Worm (Caenorhabditis elegans) whole organism, L1 larva: ENCODE data around the gene F42G2.5.

Source experiments
- F16B12.6 ChIP-seq: fragments of 150-350 bp; optimal IDR thresholded peaks from 2 replicates; lab custom pipeline; 2014; ENCODE audit warnings: missing biosample characterization, missing genetic modification characterization
- Y116A8C.19 ChIP-seq: sonication (generic microtip); optimal IDR thresholded peaks from 2 replicates; lab custom pipeline; 2016; ENCODE audit warnings: missing compliant biosample characterization, missing genetic modification characterization, borderline replicate concordance
- alr-1 ChIP-seq: fragments of 200-800 bp; sonication (Bioruptor generic); optimal IDR thresholded peaks from 2 replicates; lab custom pipeline; 2018; ENCODE audit warnings: borderline replicate concordance, mild to moderate bottlenecking, missing genetic modification characterization, missing compliant biosample characterization
- ama-1 ChIP-seq: fragments of 150-350 bp; optimal IDR thresholded peaks from 2 replicates; lab custom pipeline; 2014
- blmp-1 ChIP-seq: fragments of 150-350 bp; optimal IDR thresholded peaks from 2 replicates; lab custom pipeline; 2014; ENCODE audit warnings: missing biosample characterization, missing genetic modification characterization
- ceh-63 ChIP-seq: fragments of 200-800 bp; sonication (Bioruptor generic); optimal IDR thresholded peaks from 2 replicates; lab custom pipeline; 2018; ENCODE audit warnings: mild to moderate bottlenecking, missing genetic modification characterization, missing compliant biosample characterization
- ceh-8 ChIP-seq: fragments of 200-800 bp; sonication (Bioruptor generic); optimal IDR thresholded peaks from 2 replicates; lab custom pipeline; 2018; ENCODE audit warnings: mild to moderate bottlenecking, missing genetic modification characterization, moderate library complexity, missing compliant biosample characterization
- ceh-82 ChIP-seq, 3 experiments: fragments of 150-350 bp in 1 of 3; sonication (generic microtip) in 2 of 3; optimal IDR thresholded peaks; 2 replicates each; lab custom pipeline; 2014 to 2017; ENCODE audit warnings: missing biosample characterization in 3 of 3, missing genetic modification characterization in 3 of 3
- ces-1 ChIP-seq: fragments of 150-350 bp; optimal IDR thresholded peaks from 2 replicates; lab custom pipeline; 2014; ENCODE audit warnings: missing biosample characterization, missing genetic modification reagents, missing genetic modification characterization
- dsc-1 ChIP-seq: sonication (generic microtip); optimal IDR thresholded peaks from 2 replicates; lab custom pipeline; 2016; ENCODE audit warnings: mild to moderate bottlenecking, missing genetic modification characterization, missing compliant biosample characterization
- efl-1 ChIP-seq, 4 experiments: fragments of 150-350 bp; optimal IDR thresholded peaks in 3 of 4; peaks in 1 of 4; 1 replicate in 1 of 4; 2 replicates in 3 of 4; lab custom pipeline; 2014; ENCODE audit warnings: missing biosample characterization in 2 of 4, missing genetic modification characterization in 2 of 4, missing genetic modification reagents in 2 of 4
- elt-2 ChIP-seq: sonication (generic microtip); optimal IDR thresholded peaks from 2 replicates; lab custom pipeline; 2016; ENCODE audit warnings: missing genetic modification characterization, mild to moderate bottlenecking, inconsistent platforms, missing compliant biosample characterization, missing genetic modification reagents
- elt-3 ChIP-seq, 6 experiments: fragments of 150-350 bp in 1 of 6; sonication (generic microtip); optimal IDR thresholded peaks; 2 replicates each; lab custom pipeline; 2017 to 2018; ENCODE audit warnings: missing biosample characterization in 6 of 6, missing genetic modification characterization in 6 of 6, inconsistent platforms in 1 of 6
- ets-5 ChIP-seq: fragments of 200-800 bp; sonication (Bioruptor generic); IDR thresholded peaks from 2 replicates; pipeline ENCODE4 v1.3.6; 2022; ENCODE audit warnings: missing genetic modification characterization, missing compliant biosample characterization
- fkh-4 ChIP-seq: sonication (generic microtip); optimal IDR thresholded peaks from 2 replicates; lab custom pipeline; 2016; ENCODE audit warnings: missing compliant biosample characterization, missing genetic modification characterization, borderline replicate concordance
- fkh-8 ChIP-seq: sonication (generic microtip); optimal IDR thresholded peaks from 2 replicates; lab custom pipeline; 2016; ENCODE audit warnings: mild to moderate bottlenecking, missing genetic modification characterization, missing compliant biosample characterization
- fos-1 ChIP-seq: fragments of 150-350 bp; optimal IDR thresholded peaks from 2 replicates; lab custom pipeline; 2014; ENCODE audit warnings: missing biosample characterization, missing genetic modification characterization
- isw-1 ChIP-seq: fragments of 200-800 bp; sonication (Bioruptor generic); IDR thresholded peaks from 2 replicates; pipeline ENCODE4 v1.3.6; 2022; ENCODE audit warnings: missing genetic modification characterization, missing compliant biosample characterization
- lin-14 ChIP-seq: fragments of 200-800 bp; sonication (Bioruptor generic); optimal IDR thresholded peaks from 2 replicates; lab custom pipeline; 2018; ENCODE audit warnings: mild to moderate bottlenecking, missing genetic modification characterization, moderate library complexity, missing compliant biosample characterization
- lin-15B ChIP-seq: fragments of 150-350 bp; sonication (generic microtip); optimal IDR thresholded peaks from 3 replicates; lab custom pipeline; 2014; ENCODE audit warnings: missing biosample characterization, missing genetic modification characterization
- lin-35 ChIP-seq, 2 experiments: fragments of 150-350 bp; optimal IDR thresholded peaks; 2 replicates each; lab custom pipeline; 2014; ENCODE audit warnings: missing biosample characterization in 2 of 2, missing genetic modification characterization in 2 of 2, missing genetic modification reagents in 2 of 2
- lin-39 ChIP-seq: fragments of 150-350 bp; optimal IDR thresholded peaks from 2 replicates; lab custom pipeline; 2014; ENCODE audit warnings: missing biosample characterization, missing genetic modification reagents, missing genetic modification characterization
- lir-3 ChIP-seq: sonication (generic microtip); optimal IDR thresholded peaks from 2 replicates; lab custom pipeline; 2016; ENCODE audit warnings: mild to moderate bottlenecking, missing genetic modification characterization, moderate library complexity, missing compliant biosample characterization; ENCODE audit not compliant: poor library complexity
- lsy-2 ChIP-seq, 2 experiments: fragments of 150-350 bp; optimal IDR thresholded peaks; 2 replicates each; lab custom pipeline; 2014; ENCODE audit warnings: missing biosample characterization in 2 of 2, missing genetic modification characterization in 2 of 2
- mdl-1 ChIP-seq, 2 experiments: fragments of 150-350 bp; optimal IDR thresholded peaks; 2 replicates each; lab custom pipeline; 2014 to 2017; ENCODE audit warnings: missing biosample characterization in 2 of 2, missing genetic modification characterization in 2 of 2, inconsistent platforms in 1 of 2
- nhr-12 ChIP-seq: sonication (generic microtip); optimal IDR thresholded peaks from 2 replicates; lab custom pipeline; 2017; ENCODE audit warnings: missing biosample characterization, missing genetic modification characterization
- nhr-19 ChIP-seq: fragments of 200-800 bp; sonication (Bioruptor generic); conservative IDR thresholded peaks from 2 replicates; pipeline ENCODE4 v1.3.6; 2022; ENCODE audit warnings: missing genetic modification characterization, missing compliant biosample characterization
- nhr-20 ChIP-seq: sonication (generic microtip); optimal IDR thresholded peaks from 2 replicates; lab custom pipeline; 2016; ENCODE audit warnings: mild to moderate bottlenecking, missing genetic modification characterization, missing compliant biosample characterization
- nhr-237 ChIP-seq: fragments of 150-350 bp; optimal IDR thresholded peaks from 2 replicates; lab custom pipeline; 2014; ENCODE audit warnings: missing biosample characterization, missing genetic modification characterization
- nhr-28 ChIP-seq: fragments of 150-350 bp; optimal IDR thresholded peaks from 2 replicates; lab custom pipeline; 2014; ENCODE audit warnings: missing biosample characterization, missing genetic modification characterization
- nhr-47 ChIP-seq: sonication (generic microtip); optimal IDR thresholded peaks from 2 replicates; lab custom pipeline; 2016; ENCODE audit warnings: mild to moderate bottlenecking, missing genetic modification characterization, moderate library complexity, missing compliant biosample characterization
- nhr-71 ChIP-seq: sonication (generic microtip); optimal IDR thresholded peaks from 2 replicates; lab custom pipeline; 2016; ENCODE audit warnings: mild to moderate bottlenecking, missing genetic modification characterization, moderate library complexity, missing compliant biosample characterization
- nhr-77 ChIP-seq: fragments of 150-350 bp; optimal IDR thresholded peaks from 2 replicates; lab custom pipeline; 2014; ENCODE audit warnings: missing biosample characterization, missing genetic modification characterization
- nhr-85 ChIP-seq: sonication (generic microtip); peaks from one replicate; lab custom pipeline; 2016; ENCODE audit warnings: missing genetic modification characterization, inconsistent platforms, missing compliant biosample characterization
- pag-3 ChIP-seq: sonication (generic microtip); optimal IDR thresholded peaks from 2 replicates; lab custom pipeline; 2017; ENCODE audit warnings: missing genetic modification characterization, mild to moderate bottlenecking, missing compliant biosample characterization, antibody characterized with exemption, borderline replicate concordance; ENCODE audit not compliant: insufficient read depth
- pqm-1 ChIP-seq: sonication (generic microtip); optimal IDR thresholded peaks from 3 replicates; lab custom pipeline; 2017; ENCODE audit warnings: missing biosample characterization, missing genetic modification characterization
- rnt-1 ChIP-seq: sonication (generic microtip); optimal IDR thresholded peaks from 2 replicates; lab custom pipeline; 2016; ENCODE audit warnings: mild to moderate bottlenecking, missing genetic modification characterization, moderate library complexity, missing compliant biosample characterization
- snpc-4 ChIP-seq: fragments of 150-350 bp; optimal IDR thresholded peaks from 2 replicates; lab custom pipeline; 2014; ENCODE audit warnings: missing biosample characterization, missing genetic modification characterization
- sup-37 ChIP-seq: fragments of 200-800 bp; sonication (Bioruptor generic); optimal IDR thresholded peaks from 2 replicates; lab custom pipeline; 2018; ENCODE audit warnings: mild to moderate bottlenecking, missing genetic modification characterization, missing compliant biosample characterization
- tbx-2 ChIP-seq: sonication (generic microtip); optimal IDR thresholded peaks from 2 replicates; lab custom pipeline; 2016; ENCODE audit warnings: missing genetic modification characterization, missing compliant biosample characterization
- unc-62 ChIP-seq: fragments of 150-350 bp; optimal IDR thresholded peaks from 2 replicates; lab custom pipeline; 2014; ENCODE audit warnings: missing biosample characterization, missing genetic modification reagents, missing genetic modification characterization
- unc-98 ChIP-seq: fragments of 200-800 bp; sonication (Bioruptor generic); IDR thresholded peaks from 2 replicates; pipeline ENCODE4 v1.3.6; 2022; ENCODE audit warnings: missing genetic modification characterization, missing compliant biosample characterization
- zag-1 ChIP-seq: fragments of 150-350 bp; optimal IDR thresholded peaks from 2 replicates; lab custom pipeline; 2014; ENCODE audit warnings: missing biosample characterization, missing genetic modification characterization
- zip-4 ChIP-seq: fragments of 200-800 bp; sonication (Bioruptor generic); optimal IDR thresholded peaks from 2 replicates; lab custom pipeline; 2018; ENCODE audit warnings: mild to moderate bottlenecking, missing genetic modification characterization, moderate library complexity, missing compliant biosample characterization

F42G2.5 gene

ce11 chrII:2395864-2396263 lies 21.9 kb downstream of the F42G2.5 start, which contains the start of gene F16G10.13:
F16G10.13 (minus strand) TSS chrII:2395964.
- TF ChIP-seq efl-1 (optimal IDR thresholded peaks at IDR 0.05; lab: Kevin White, UChicago) (no peak), efl-1 (GFP tag; optimal IDR thresholded peaks at IDR 0.05 in 1 of 2; lab: Kevin White, UChicago) (no peak), sup-37 (GFP tag; lab: Kevin White, UChicago) (no peak), pqm-1 (no peak), lin-15B (tag; lab: Kevin White, UChicago) (no peak), dsc-1 (no peak), zag-1 (no peak), ama-1 (no peak)

- TF ChIP-seq alr-1: no peak
- no peak for TF ChIP-seq lin-14 (GFP tag; lab: Kevin White, UChicago)
- no peak for TF ChIP-seq fkh-8 (tag; lab: Kevin White, UChicago)
- no peak for TF ChIP-seq pag-3
- no peak for TF ChIP-seq F16B12.6
- no peak for TF ChIP-seq rnt-1 (tag; lab: Kevin White, UChicago)
- TF ChIP-seq nhr-85 (tag; lab: Kevin White, UChicago): no peak
- no peak for TF ChIP-seq ets-5
- no peak for TF ChIP-seq unc-62
- TF ChIP-seq, all 84 proteins: peak for 0
These were observed 24.0 kb downstream of the F42G2.5 start, which contains the start of gene F16G10.11 for ce11 chrII:2393821-2394220. F16G10.11 (minus strand) TSS chrII:2393921.

- TF ChIP-seq alr-1 (no peak), lin-39 (tag; lab: Kevin White, UChicago) (no peak), mdl-1 (tag; optimal IDR thresholded peaks at IDR 0.05; lab: Kevin White, UChicago) (no peak), lir-3 (tag; lab: Kevin White, UChicago) (no peak), nhr-71 (tag; lab: Kevin White, UChicago) (no peak), lsy-2 (tag; optimal IDR thresholded peaks at IDR 0.05; lab: Kevin White, UChicago) (no peak), zip-4 (GFP tag; lab: Kevin White, UChicago) (no peak), ceh-8 (GFP tag; lab: Kevin White, UChicago) (no peak), nhr-20 (no peak), F16B12.6 (no peak), blmp-1 (tag; lab: Kevin White, UChicago) (no peak), isw-1 (GFP tag; lab: Robert Waterston, UW) (no peak), unc-98 (GFP tag; lab: Robert Waterston, UW) (no peak), elt-3 (tag; optimal IDR thresholded peaks at IDR 0.05; lab: Kevin White, UChicago) (no peak), lin-14 (GFP tag; lab: Kevin White, UChicago) (no peak), fkh-4 (tag; lab: Kevin White, UChicago) (no peak), fos-1 (tag; lab: Kevin White, UChicago) (no peak)
These were observed 26.9 kb downstream of the F42G2.5 start, which contains the start of gene F16G10.10 for ce11 chrII:2390884-2391283. F16G10.10 (minus strand) TSS chrII:2390984.

ce11 chrII:2385495-2385894 lies 32.3 kb downstream of the F42G2.5 start, which contains the start of gene F16G10.9:
F16G10.9 (minus strand) TSS chrII:2385595.
- TF ChIP-seq alr-1: no peak
- no peak for TF ChIP-seq lin-35 (GFP tag; optimal IDR thresholded peaks at IDR 0.05; lab: Kevin White, UChicago)
- no peak for TF ChIP-seq tbx-2 (tag; lab: Kevin White, UChicago)
- TF ChIP-seq nhr-47 (tag; lab: Kevin White, UChicago): no peak
- TF ChIP-seq blmp-1 (tag; lab: Kevin White, UChicago): no peak
- TF ChIP-seq Y116A8C.19 (tag; lab: Kevin White, UChicago): no peak
- TF ChIP-seq nhr-77: no peak
- no peak for TF ChIP-seq ceh-82 (tag; optimal IDR thresholded peaks at IDR 0.05; lab: Kevin White, UChicago)
- no peak for TF ChIP-seq unc-62
- TF ChIP-seq snpc-4 (tag; lab: Kevin White, UChicago): no peak
- no peak for TF ChIP-seq nhr-12 (tag; lab: Kevin White, UChicago)
- TF ChIP-seq ces-1 (GFP tag; lab: Kevin White, UChicago): no peak
- TF ChIP-seq elt-2 (tag; lab: Kevin White, UChicago): no peak
- TF ChIP-seq zip-4 (GFP tag; lab: Kevin White, UChicago): no peak
- TF ChIP-seq ceh-63 (GFP tag; lab: Kevin White, UChicago): no peak
- TF ChIP-seq mdl-1 (tag; optimal IDR thresholded peaks at IDR 0.05; lab: Kevin White, UChicago): no peak
- TF ChIP-seq nhr-237: no peak
- no peak for TF ChIP-seq nhr-28 (tag; lab: Kevin White, UChicago)
- no peak for TF ChIP-seq nhr-19 (GFP tag; lab: Robert Waterston, UW)
- TF ChIP-seq, all 84 proteins: peak for 0
